Worm (Caenorhabditis elegans): ENCODE results near the gene ufbp-1.
A peak's percentile ranks its signal among the peaks of the same experiment; 100 is the strongest.

Gene ufbp-1

DNA sequence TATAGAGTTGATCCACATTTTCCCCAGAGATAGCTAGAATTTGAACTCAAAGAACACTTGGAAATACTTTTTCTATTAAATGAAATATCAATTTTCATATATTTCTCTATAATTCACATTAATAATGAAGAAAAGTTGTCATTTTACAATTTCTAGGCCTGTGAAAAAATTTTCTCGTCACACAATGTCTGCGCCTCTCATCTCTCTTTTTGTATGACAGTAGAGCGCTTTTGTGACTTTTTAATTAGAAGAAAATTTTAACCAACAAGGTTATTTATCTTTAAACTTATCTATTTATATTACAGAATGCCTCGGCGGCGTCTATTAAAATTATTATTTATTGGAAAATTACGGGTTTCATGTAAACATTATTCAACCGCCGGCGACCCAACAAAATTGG is 14.4 kb downstream of the ufbp-1 start, which contains the start of gene ZK1236.1 (continued):
- TF ChIP-seq madf-8 (GFP tag; conservative IDR thresholded peaks at IDR 0.05) (peak; percentile 95), snpc-1.1 (tag; optimal IDR thresholded peaks at IDR 0.05; ENCODE audit: insufficient read depth) (no peak), egl-18 (GFP tag; IDR thresholded peaks at IDR 0.05) (no peak)

DNA sequence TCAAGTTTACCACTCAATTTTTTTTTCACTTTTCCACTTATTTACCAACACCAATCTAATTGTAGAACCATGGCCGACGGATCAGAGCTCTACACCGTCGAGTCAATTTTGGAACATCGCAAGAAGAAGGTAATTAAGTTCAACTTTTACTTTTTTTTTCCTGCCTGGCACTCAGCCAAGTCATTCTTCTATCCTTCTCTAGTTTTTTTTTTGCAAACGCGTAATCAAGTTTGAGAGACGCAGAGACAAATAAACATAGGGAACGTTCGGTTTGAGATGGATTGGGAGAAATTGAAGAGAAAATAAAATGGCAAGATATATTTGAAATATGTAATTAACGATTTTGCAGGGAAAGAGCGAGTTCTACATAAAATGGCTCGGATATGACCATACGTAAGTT is 17.1 kb downstream of the ufbp-1 start, which contains the start of gene cec-1:
Gene cec-1 (plus strand): TSS at position 63 of the 400 bp plus-strand sequence.
- no peak for TF ChIP-seq pha-4 (tag; optimal IDR thresholded peaks at IDR 0.05)
- TF ChIP-seq lin-40 (tag; optimal IDR thresholded peaks at IDR 0.05) = peak; percentile 16
- no peak for TF ChIP-seq T26A5.8 (tag; optimal IDR thresholded peaks at IDR 0.05)

DNA sequence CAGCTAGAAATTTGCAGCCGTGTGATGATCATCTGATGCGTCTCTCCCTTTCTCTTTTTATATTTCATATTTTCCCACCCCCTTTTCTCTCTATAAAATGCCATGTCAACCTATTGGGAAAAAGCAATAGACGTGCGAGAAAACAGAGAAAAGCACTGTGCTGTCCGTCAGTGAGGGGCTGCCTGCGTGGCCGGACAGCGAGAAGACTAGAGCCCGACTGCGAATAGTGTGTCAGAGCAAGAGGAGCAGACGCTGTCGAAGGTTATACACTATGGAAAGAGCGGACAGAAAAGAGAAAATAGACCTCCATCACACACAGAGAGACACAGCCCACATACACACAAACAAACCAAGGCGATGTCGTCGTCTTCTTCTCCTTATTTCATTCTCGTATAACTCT is 18.3 kb downstream of the ufbp-1 start:
- TF ChIP-seq ztf-28 (GFP tag; IDR thresholded peaks at IDR 0.05) (no peak), egl-44 (GFP tag; IDR thresholded peaks at IDR 0.05) (peak; percentile 52; the same call in 1 of the 2 replicates), nfyb-1 (GFP tag; IDR thresholded peaks at IDR 0.05) (peak; percentile 87), D2030.7 (GFP tag; IDR thresholded peaks at IDR 0.05) (no peak), lsl-1 (GFP tag; optimal IDR thresholded peaks at IDR 0.05) (no peak), hlh-26 (GFP tag; conservative IDR thresholded peaks at IDR 0.05) (no peak), Y95B8A.8 (GFP tag; IDR thresholded peaks at IDR 0.05) (no peak), gei-17 (GFP tag; optimal IDR thresholded peaks at IDR 0.05) (no peak), C06A6.2 (GFP tag; conservative IDR thresholded peaks at IDR 0.05) (no peak; the same call in 1 of the 2 replicates), attf-5 (GFP tag; optimal IDR thresholded peaks at IDR 0.05) (peak; percentile 84), T07F8.4 (tag; optimal IDR thresholded peaks at IDR 0.05) (no peak), F52B5.7 (tag; optimal IDR thresholded peaks at IDR 0.05) (no peak), nfya-1 (tag; optimal IDR thresholded peaks at IDR 0.05; ENCODE audit: borderline replicate concordance, insufficient read depth) (no peak), fkh-3 (tag; optimal IDR thresholded peaks at IDR 0.05) (no peak), F33H1.4 (GFP tag; IDR thresholded peaks at IDR 0.05) (no peak), nhr-120 (GFP tag; IDR thresholded peaks at IDR 0.05) (no peak), lin-26 (GFP tag; IDR thresholded peaks at IDR 0.05) (peak; percentile 82), snpc-1.3 (tag; optimal IDR thresholded peaks at IDR 0.05; ENCODE audit: insufficient read depth) (no peak), Y53F4B.3 (GFP tag; IDR thresholded peaks at IDR 0.05) (no peak), mes-4 (tag; optimal IDR thresholded peaks at IDR 0.05) (no peak), chd-7 (tag; optimal IDR thresholded peaks at IDR 0.05) (peak; percentile 20), K11D2.4 (GFP tag; IDR thresholded peaks at IDR 0.05) (no peak), zim-3 (tag; optimal IDR thresholded peaks at IDR 0.05) (no peak), nhr-80 (tag; optimal IDR thresholded peaks at IDR 0.05) (peak; percentile 96), Y53G8AR.9 (GFP tag; conservative IDR thresholded peaks at IDR 0.05) (no peak), athp-1 (tag; optimal IDR thresholded peaks at IDR 0.05) (no peak), sptf-2 (GFP tag; optimal IDR thresholded peaks at IDR 0.05) (no peak), ztf-3 (GFP tag; optimal IDR thresholded peaks at IDR 0.05) (no peak), ama-1 (optimal IDR thresholded peaks at IDR 0.05) (no peak), ama-1 (GFP tag; optimal IDR thresholded peaks at IDR 0.05) (no peak), pbrm-1 (GFP tag; IDR thresholded peaks at IDR 0.05) (0 out of 2 replicates have a peak, but pooled peaks have one; percentile 16), snpc-4 (GFP tag; optimal IDR thresholded peaks at IDR 0.05) (no peak), snpc-4 (tag; optimal IDR thresholded peaks at IDR 0.05) (peak; percentile 22 to 64 (median 59)), somi-1 (GFP tag; optimal IDR thresholded peaks at IDR 0.05) (peak; percentile 32), T26A5.8 (tag; optimal IDR thresholded peaks at IDR 0.05) (no peak), rcor-1 (GFP tag; IDR thresholded peaks at IDR 0.05) (peak; percentile 63), ztf-18 (tag; optimal IDR thresholded peaks at IDR 0.05) (peak; percentile 38), rpc-1 (optimal IDR thresholded peaks at IDR 0.05) (no peak), rpc-1 (tag; optimal IDR thresholded peaks at IDR 0.05) (no peak), B0336.3 (GFP tag; IDR thresholded peaks at IDR 0.05) (peak; percentile 85), ceh-40 (GFP tag; IDR thresholded peaks at IDR 0.05) (no peak), ceh-27 (GFP tag; optimal IDR thresholded peaks at IDR 0.05) (peak; percentile 49)
